Worm (Caenorhabditis elegans): ENCODE data around the gene dac-1.

DNA sequence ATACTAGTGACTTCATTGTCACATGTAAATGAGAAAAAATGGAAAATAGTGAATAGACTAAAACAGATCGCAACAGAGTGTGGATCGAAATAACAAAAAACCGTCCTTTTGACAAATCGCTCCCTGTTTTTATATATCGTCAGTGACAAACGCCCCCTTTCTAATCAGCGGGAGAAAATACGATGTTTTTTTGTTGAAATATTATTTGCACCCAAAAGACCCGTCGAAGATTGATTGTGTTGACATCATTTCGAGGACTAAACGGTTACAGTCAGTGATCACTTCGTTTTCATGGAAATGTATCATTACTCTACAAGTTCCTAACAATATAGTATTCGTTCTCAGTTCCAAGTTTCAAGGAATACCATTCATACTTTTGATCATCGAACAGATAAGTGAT, 23.5 kb downstream of the dac-1 start, which contains the start of gene dos-3:
- TF ChIP-seq dao-5 (tag; optimal IDR thresholded peaks at IDR 0.05): no peak
- no peak for TF ChIP-seq W03F9.2 (tag; optimal IDR thresholded peaks at IDR 0.05)

Data from whole organism, L4/young adult.